Worm (Caenorhabditis elegans): ENCODE results near the gene irld-60.

irld-60 gene

ce11 chrIII:12755048-12755447 lies 4.3 kb upstream of the irld-60 start, which contains the start of gene srw-10:
srw-10 (plus strand) TSS chrIII:12755348.
- TF ChIP-seq mes-4 (tag; optimal IDR thresholded peaks at IDR 0.05), result no peak
- TF ChIP-seq lin-40 (tag; optimal IDR thresholded peaks at IDR 0.05), result no peak
- no peak for TF ChIP-seq hlh-26 (GFP tag; conservative IDR thresholded peaks at IDR 0.05)
- TF ChIP-seq nhr-120 (GFP tag; IDR thresholded peaks at IDR 0.05), result no peak
- TF ChIP-seq ceh-91 (GFP tag; IDR thresholded peaks at IDR 0.05), result no peak
- no peak for TF ChIP-seq rcor-1 (GFP tag; IDR thresholded peaks at IDR 0.05)
- no peak for TF ChIP-seq zim-3 (tag; optimal IDR thresholded peaks at IDR 0.05)
- TF ChIP-seq mel-28 (tag; optimal IDR thresholded peaks at IDR 0.05; ENCODE audit: borderline replicate concordance), result no peak
- no peak for TF ChIP-seq snpc-3.4 (tag; optimal IDR thresholded peaks at IDR 0.05)
- no peak for TF ChIP-seq F55B11.4 (tag; optimal IDR thresholded peaks at IDR 0.05; ENCODE audit: borderline replicate concordance, insufficient read depth)
- TF ChIP-seq nfyb-1 (GFP tag; IDR thresholded peaks at IDR 0.05), result no peak
- TF ChIP-seq athp-1 (tag; optimal IDR thresholded peaks at IDR 0.05), result no peak
- TF ChIP-seq ZK185.1 (tag; optimal IDR thresholded peaks at IDR 0.05; ENCODE audit: poor library complexity, severe bottlenecking), result no peak
- TF ChIP-seq B0336.3 (GFP tag; IDR thresholded peaks at IDR 0.05), result no peak
- TF ChIP-seq nhr-80 (tag; optimal IDR thresholded peaks at IDR 0.05), result no peak
- no peak for TF ChIP-seq dox-1 (GFP tag; IDR thresholded peaks at IDR 0.05)
- TF ChIP-seq akir-1 (GFP tag; optimal IDR thresholded peaks at IDR 0.05), result no peak

- TF ChIP-seq dpff-1 (tag; optimal IDR thresholded peaks at IDR 0.05) (no peak), egl-44 (GFP tag; IDR thresholded peaks at IDR 0.05) (no peak), ztf-26 (tag; optimal IDR thresholded peaks at IDR 0.05) (no peak), zfh-2 (GFP tag; conservative IDR thresholded peaks at IDR 0.05) (peak; percentile 53; the same call in 1 of the 2 replicates)
Measured at ce11 chrIII:12746369-12746855, 4.3 kb downstream of the irld-60 start, which contains the start of gene Y111B2A.21. Y111B2A.21 (plus strand) TSS chrIII:12746419.

ce11 chrIII:12743515-12743914 lies 7.2 kb downstream of the irld-60 start:
- TF ChIP-seq egrh-3 (GFP tag; IDR thresholded peaks at IDR 0.05) (peak; percentile 50; the same call in 1 of the 2 replicates), D2030.7 (GFP tag; IDR thresholded peaks at IDR 0.05) (peak; percentile 22; the same call in 1 of the 2 replicates), B0019.2 (GFP tag; conservative IDR thresholded peaks at IDR 0.05) (0 out of 2 replicates have a peak, but pooled peaks have one; percentile 31), rcor-1 (GFP tag; IDR thresholded peaks at IDR 0.05) (no peak), B0261.1 (tag; optimal IDR thresholded peaks at IDR 0.05) (no peak), zfh-2 (GFP tag; conservative IDR thresholded peaks at IDR 0.05) (peak; percentile 87), madf-6 (GFP tag; IDR thresholded peaks at IDR 0.05) (no peak)

ce11 chrIII:12740313-12740712 lies 10.4 kb downstream of the irld-60 start:
- TF ChIP-seq Y95B8A.8 (GFP tag; IDR thresholded peaks at IDR 0.05) (no peak), ztf-18 (tag; optimal IDR thresholded peaks at IDR 0.05) (no peak), madf-8 (GFP tag; conservative IDR thresholded peaks at IDR 0.05) (no peak), Y79H2A.3 (GFP tag; conservative IDR thresholded peaks at IDR 0.05) (no peak), snpc-1.1 (tag; optimal IDR thresholded peaks at IDR 0.05; ENCODE audit: insufficient read depth) (no peak), nfyb-1 (GFP tag; IDR thresholded peaks at IDR 0.05) (no peak), F55B11.4 (tag; optimal IDR thresholded peaks at IDR 0.05; ENCODE audit: borderline replicate concordance, insufficient read depth) (no peak), lin-54 (GFP tag; optimal IDR thresholded peaks at IDR 0.05) (no peak), akir-1 (GFP tag; optimal IDR thresholded peaks at IDR 0.05) (no peak), unc-62 (GFP tag; optimal IDR thresholded peaks at IDR 0.05) (no peak), tbx-9 (tag; optimal IDR thresholded peaks at IDR 0.05; ENCODE audit: borderline replicate concordance) (no peak), F10E7.11 (tag; optimal IDR thresholded peaks at IDR 0.05) (no peak), mel-28 (tag; optimal IDR thresholded peaks at IDR 0.05; ENCODE audit: borderline replicate concordance) (no peak), hmg-20 (GFP tag; IDR thresholded peaks at IDR 0.05) (no peak), ama-1 (optimal IDR thresholded peaks at IDR 0.05) (no peak), ama-1 (GFP tag; optimal IDR thresholded peaks at IDR 0.05) (no peak), lin-26 (GFP tag; IDR thresholded peaks at IDR 0.05) (no peak), ztf-3 (GFP tag; optimal IDR thresholded peaks at IDR 0.05) (no peak), hlh-26 (GFP tag; conservative IDR thresholded peaks at IDR 0.05) (no peak), ceh-79 (tag; optimal IDR thresholded peaks at IDR 0.05) (no peak), mes-4 (tag; optimal IDR thresholded peaks at IDR 0.05) (no peak)

Measured in whole organism, young adult.